Worm (Caenorhabditis elegans): ENCODE data around the gene F59H6.15.

- TF ChIP-seq tra-4 (tag; optimal IDR thresholded peaks at IDR 0.05) (no peak), ceh-13 (GFP tag; optimal IDR thresholded peaks at IDR 0.05) (no peak), tbx-11 (GFP tag; IDR thresholded peaks at IDR 0.05) (no peak), ama-1 (optimal IDR thresholded peaks at IDR 0.05) (no peak), sea-1 (GFP tag; conservative IDR thresholded peaks at IDR 0.05) (no peak), ceh-36 (tag; optimal IDR thresholded peaks at IDR 0.05) (no peak), scrt-1 (GFP tag; IDR thresholded peaks at IDR 0.05) (no peak), aly-1 (tag; optimal IDR thresholded peaks at IDR 0.05) (no peak), B0310.2 (tag; optimal IDR thresholded peaks at IDR 0.05) (no peak), hnd-1 (tag; optimal IDR thresholded peaks at IDR 0.05) (no peak), flt-1 (GFP tag; IDR thresholded peaks at IDR 0.05) (no peak), hmg-4 (GFP tag; optimal IDR thresholded peaks at IDR 0.05) (no peak), tbx-37 (GFP tag; conservative IDR thresholded peaks at IDR 0.05) (no peak)
Measured at ce11 chrII:2058985-2059384, 46.2 kb downstream of the F59H6.15 start, which contains the start of gene F07E5.5.
